Worm (Caenorhabditis elegans): Measurements from ENCODE around the gene C50F7.3.

The C50F7.3 gene

ce11 chrIV:7731960-7732359 is at the start of gene C50F7.3, which contains the start of gene C50F7.9:
C50F7.3 (plus strand) TSS chrIV:7732329.
C50F7.9 (minus strand) TSS chrIV:7732060.
- TF ChIP-seq mab-5 (tag; optimal IDR thresholded peaks at IDR 0.05) = no peak
- TF ChIP-seq snpc-4 (tag; optimal IDR thresholded peaks at IDR 0.05) = no peak
- no peak for TF ChIP-seq zip-8 (tag; optimal IDR thresholded peaks at IDR 0.05)

- TF ChIP-seq lsy-2 (tag; optimal IDR thresholded peaks at IDR 0.05) = no peak
Measured at ce11 chrIV:7689326-7689725, 42.8 kb upstream of the C50F7.3 start.

- TF ChIP-seq elt-1 (tag; optimal IDR thresholded peaks at IDR 0.05; ENCODE audit: borderline replicate concordance, insufficient read depth) = no peak
- TF ChIP-seq zip-8 (tag; optimal IDR thresholded peaks at IDR 0.05) = no peak
- TF ChIP-seq mls-2 (tag; optimal IDR thresholded peaks at IDR 0.05) = no peak
- TF ChIP-seq nhr-237 (tag; optimal IDR thresholded peaks at IDR 0.05) = no peak
- no peak for TF ChIP-seq sptf-1 (tag; optimal IDR thresholded peaks at IDR 0.05)
- TF ChIP-seq pha-4 (tag; optimal IDR thresholded peaks at IDR 0.05) = no peak
- no peak for TF ChIP-seq flh-1 (GFP tag; optimal IDR thresholded peaks at IDR 0.05)
- TF ChIP-seq ham-2 (GFP tag; optimal IDR thresholded peaks at IDR 0.05) = no peak
- TF ChIP-seq ceh-39 (tag; optimal IDR thresholded peaks at IDR 0.05) = no peak
- no peak for TF ChIP-seq ces-1 (GFP tag; optimal IDR thresholded peaks at IDR 0.05)
- TF ChIP-seq elt-3 (tag; optimal IDR thresholded peaks at IDR 0.05) = no peak
- no peak for TF ChIP-seq hlh-1 (tag; optimal IDR thresholded peaks at IDR 0.05)
- TF ChIP-seq snpc-4 (tag; optimal IDR thresholded peaks at IDR 0.05) = no peak
- TF ChIP-seq nhr-2 (tag; optimal IDR thresholded peaks at IDR 0.05) = no peak
- no peak for TF ChIP-seq unc-120 (tag; optimal IDR thresholded peaks at IDR 0.05; ENCODE audit: poor library complexity, severe bottlenecking)
- TF ChIP-seq nhr-28 (tag; optimal IDR thresholded peaks at IDR 0.05) = no peak
Measured at ce11 chrIV:7692451-7692850, 39.7 kb upstream of the C50F7.3 start.

- TF ChIP-seq blmp-1 (tag; optimal IDR thresholded peaks at IDR 0.05) (no peak), elt-1 (tag; optimal IDR thresholded peaks at IDR 0.05; ENCODE audit: borderline replicate concordance, insufficient read depth) (no peak), snpc-4 (tag; optimal IDR thresholded peaks at IDR 0.05) (no peak), unc-120 (tag; optimal IDR thresholded peaks at IDR 0.05; ENCODE audit: poor library complexity, severe bottlenecking) (no peak), ceh-83 (GFP tag; optimal IDR thresholded peaks at IDR 0.05) (no peak), lin-13 (tag; optimal IDR thresholded peaks at IDR 0.05) (no peak), ceh-43 (GFP tag; optimal IDR thresholded peaks at IDR 0.05) (no peak), hlh-1 (tag; optimal IDR thresholded peaks at IDR 0.05) (no peak), nhr-28 (tag; optimal IDR thresholded peaks at IDR 0.05) (no peak), mep-1 (tag; optimal IDR thresholded peaks at IDR 0.05) (no peak), nhr-12 (tag; optimal IDR thresholded peaks at IDR 0.05) (no peak), cnd-1 (tag; optimal IDR thresholded peaks at IDR 0.05) (no peak), flh-1 (GFP tag; optimal IDR thresholded peaks at IDR 0.05) (no peak), ztf-11 (tag; optimal IDR thresholded peaks at IDR 0.05) (no peak)
Measured at ce11 chrIV:7698320-7698719, 33.8 kb upstream of the C50F7.3 start, which contains the start of gene flp-13. flp-13 (minus strand) TSS chrIV:7698420.

- TF ChIP-seq cnd-1 (tag; optimal IDR thresholded peaks at IDR 0.05) = no peak
Measured at ce11 chrIV:7706805-7707204, 25.3 kb upstream of the C50F7.3 start, which contains the start of gene F33D4.4. F33D4.4 (minus strand) TSS chrIV:7706905.

- TF ChIP-seq ces-1 (GFP tag; optimal IDR thresholded peaks at IDR 0.05) = peak; percentile 87
- TF ChIP-seq nhr-237 (tag; optimal IDR thresholded peaks at IDR 0.05) = peak; percentile 37
- peak; percentile 20 for TF ChIP-seq ceh-83 (GFP tag; optimal IDR thresholded peaks at IDR 0.05)
- no peak for TF ChIP-seq tbx-8 (GFP tag; optimal IDR thresholded peaks at IDR 0.05)
- TF ChIP-seq unc-120 (tag; optimal IDR thresholded peaks at IDR 0.05; ENCODE audit: poor library complexity, severe bottlenecking) = peak; percentile 58
- TF ChIP-seq bed-3 (GFP tag; optimal IDR thresholded peaks at IDR 0.05) = no peak
- TF ChIP-seq nhr-76 (tag; optimal IDR thresholded peaks at IDR 0.05) = no peak
- peak; percentile 18 for TF ChIP-seq mep-1 (tag; optimal IDR thresholded peaks at IDR 0.05)
- no peak for TF ChIP-seq sem-2 (GFP tag; optimal IDR thresholded peaks at IDR 0.05)
- TF ChIP-seq ceh-39 (tag; optimal IDR thresholded peaks at IDR 0.05) = peak; percentile 19
- TF ChIP-seq lsy-2 (tag; optimal IDR thresholded peaks at IDR 0.05) = peak; percentile 66
Measured at ce11 chrIV:7709701-7710100, 22.4 kb upstream of the C50F7.3 start, which contains the start of the genes mrpl-1, emc-6 and mrps-24. mrpl-1 (minus strand) TSS chrIV:7709701. emc-6 (minus strand) TSS chrIV:7709736. mrps-24 (plus strand) TSS chrIV:7710045.

Data from whole organism, mixed stage, embryonic.